Worm (Caenorhabditis elegans) whole organism, L2 larva: ENCODE results near the gene oac-23.

Experiments
- R02D3.7 ChIP-seq: fragments of 150-350 bp; optimal IDR thresholded peaks from 2 replicates; lab custom pipeline; 2014; ENCODE audit warnings: missing biosample characterization, missing genetic modification characterization
- alr-1 ChIP-seq: fragments of 150-350 bp; optimal IDR thresholded peaks from 2 replicates; lab custom pipeline; 2014; ENCODE audit warnings: missing biosample characterization, missing genetic modification characterization
- egl-27 ChIP-seq: sonication (generic microtip); optimal IDR thresholded peaks from 3 replicates; lab custom pipeline; 2017; ENCODE audit warnings: missing biosample characterization, missing genetic modification reagents, missing genetic modification characterization
- fos-1 ChIP-seq: fragments of 150-350 bp; optimal IDR thresholded peaks from 2 replicates; lab custom pipeline; 2014; ENCODE audit warnings: missing biosample characterization, missing genetic modification characterization
- lin-39 ChIP-seq: fragments of 150-350 bp; optimal IDR thresholded peaks from 2 replicates; lab custom pipeline; 2014; ENCODE audit warnings: missing biosample characterization, missing genetic modification reagents, missing genetic modification characterization
- mdl-1 ChIP-seq, 2 experiments: fragments of 150-350 bp in 1 of 2; sonication (generic microtip) in 1 of 2; optimal IDR thresholded peaks; 2 replicates each; lab custom pipeline; 2017; ENCODE audit warnings: missing biosample characterization in 2 of 2, missing genetic modification characterization in 2 of 2
- nhr-12 ChIP-seq: fragments of 150-350 bp; optimal IDR thresholded peaks from 2 replicates; lab custom pipeline; 2014; ENCODE audit warnings: missing biosample characterization, missing genetic modification characterization
- nhr-6 ChIP-seq: fragments of 150-350 bp; optimal IDR thresholded peaks from 2 replicates; lab custom pipeline; 2014; ENCODE audit warnings: missing biosample characterization, missing genetic modification characterization
- snpc-4 ChIP-seq: fragments of 150-350 bp; optimal IDR thresholded peaks from 2 replicates; lab custom pipeline; 2014; ENCODE audit warnings: missing biosample characterization, missing genetic modification characterization
- unc-39 ChIP-seq: fragments of 150-350 bp; optimal IDR thresholded peaks from 2 replicates; lab custom pipeline; 2014; ENCODE audit warnings: missing biosample characterization, missing genetic modification characterization
- ztf-1 ChIP-seq: fragments of 200-800 bp; sonication (Bioruptor generic); conservative IDR thresholded peaks from 2 replicates; pipeline ENCODE4 v1.3.6; 2022; ENCODE audit warnings: missing genetic modification characterization, missing compliant biosample characterization

DNA sequence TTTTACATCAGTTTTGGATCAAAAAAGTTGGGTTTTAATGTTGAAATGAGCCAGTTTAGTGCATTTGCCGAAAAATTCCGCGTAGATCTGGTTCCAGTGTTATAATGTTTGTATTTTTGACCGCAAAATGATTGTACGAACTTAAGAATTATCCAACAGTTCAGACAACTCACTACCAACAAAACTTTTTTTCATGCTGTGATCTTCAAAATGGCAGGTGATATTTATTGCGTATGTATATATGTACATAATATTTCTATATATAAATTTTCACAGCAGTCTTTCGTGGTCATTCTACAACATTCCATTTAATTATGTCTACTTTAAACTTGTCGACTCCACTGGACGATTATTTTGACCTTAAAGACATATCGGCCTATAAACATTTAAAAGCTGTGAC is 34.1 kb downstream of the oac-23 start, which contains the start of gene srz-20:
- TF ChIP-seq R02D3.7 (tag; lab: Kevin White, UChicago) (no peak), nhr-12 (tag; lab: Kevin White, UChicago) (no peak), unc-39 (tag; lab: Kevin White, UChicago) (no peak), ztf-1 (GFP tag; lab: Robert Waterston, UW) (no peak), lin-39 (no peak), mdl-1 (tag; optimal IDR thresholded peaks at IDR 0.05; lab: Kevin White, UChicago) (no peak), alr-1 (tag; lab: Kevin White, UChicago) (no peak), egl-27 (tag; lab: Kevin White, UChicago) (no peak), nhr-6 (tag; lab: Kevin White, UChicago) (no peak), snpc-4 (tag; lab: Kevin White, UChicago) (no peak), fos-1 (tag; lab: Kevin White, UChicago) (no peak)
